Worm (Caenorhabditis elegans) whole organism, L4 larva: Measurements from ENCODE around the gene ZK1010.10.

Experiments used
- R02D3.7 ChIP-seq: fragments of 150-350 bp; sonication (generic microtip); optimal IDR thresholded peaks from 3 replicates; lab custom pipeline; 2014; ENCODE audit warnings: missing biosample characterization, missing genetic modification characterization
- Y5F2A.4 ChIP-seq: fragments of 200-800 bp; sonication (Bioruptor generic); optimal IDR thresholded peaks from 2 replicates; lab custom pipeline; 2018; ENCODE audit warnings: mild to moderate bottlenecking, missing genetic modification characterization, missing compliant biosample characterization
- ZK546.5 ChIP-seq, 2 experiments: sonication (generic microtip); optimal IDR thresholded peaks; 2 replicates each; lab custom pipeline; 2017; ENCODE audit warnings: missing biosample characterization in 2 of 2, missing genetic modification characterization in 2 of 2
- aha-1 ChIP-seq: fragments of 150-350 bp; peaks from one replicate; lab custom pipeline; 2014; ENCODE audit warnings: missing biosample characterization, missing genetic modification characterization
- ama-1 ChIP-seq: fragments of 150-350 bp; optimal IDR thresholded peaks from 2 replicates; lab custom pipeline; 2014; ENCODE audit warnings: inconsistent platforms, mixed read lengths
- arid-1 ChIP-seq: fragments of 200-800 bp; sonication (Bioruptor generic); conservative IDR thresholded peaks from 2 replicates; pipeline ENCODE4 v1.3.6; 2022; ENCODE audit warnings: missing genetic modification reagents, missing genetic modification characterization, missing compliant biosample characterization
- ceh-82 ChIP-seq: sonication (generic microtip); optimal IDR thresholded peaks from 2 replicates; lab custom pipeline; 2017; ENCODE audit warnings: missing biosample characterization, missing genetic modification characterization
- ces-1 ChIP-seq: fragments of 150-350 bp; sonication (generic microtip); optimal IDR thresholded peaks from 4 replicates; lab custom pipeline; 2014; ENCODE audit warnings: missing biosample characterization, missing genetic modification reagents, missing genetic modification characterization
- cey-2 ChIP-seq: sonication (generic microtip); optimal IDR thresholded peaks from 3 replicates; lab custom pipeline; 2017; ENCODE audit warnings: missing genetic modification characterization, mild to moderate bottlenecking, missing compliant biosample characterization, antibody characterized with exemption, borderline replicate concordance; ENCODE audit not compliant: insufficient read depth
- ctbp-1 ChIP-seq: fragments of 200-800 bp; sonication (Bioruptor generic); IDR thresholded peaks from 2 replicates; pipeline ENCODE4 v1.3.6; 2022; ENCODE audit warnings: missing genetic modification reagents, missing genetic modification characterization, missing compliant biosample characterization
- daf-12 ChIP-seq: fragments of 150-350 bp; optimal IDR thresholded peaks from 2 replicates; lab custom pipeline; 2014; ENCODE audit warnings: missing biosample characterization, missing genetic modification reagents, missing genetic modification characterization
- dmd-6 ChIP-seq: fragments of 200-800 bp; sonication (Bioruptor generic); IDR thresholded peaks from 2 replicates; pipeline ENCODE4 v1.3.6; 2022; ENCODE audit warnings: missing genetic modification reagents, missing genetic modification characterization, missing compliant biosample characterization
- dmd-9 ChIP-seq: fragments of 200-800 bp; sonication (Bioruptor generic); IDR thresholded peaks from 2 replicates; pipeline ENCODE4 v1.3.6; 2022; ENCODE audit warnings: missing genetic modification reagents, missing genetic modification characterization, missing compliant biosample characterization
- dve-1 ChIP-seq: sonication (generic microtip); optimal IDR thresholded peaks from 2 replicates; lab custom pipeline; 2017; ENCODE audit warnings: antibody characterized with exemption, mild to moderate bottlenecking, missing genetic modification characterization, missing compliant biosample characterization; ENCODE audit not compliant: insufficient read depth
- egl-27 ChIP-seq: sonication (generic microtip); optimal IDR thresholded peaks from 3 replicates; lab custom pipeline; 2017; ENCODE audit warnings: missing biosample characterization, missing genetic modification reagents, missing genetic modification characterization
- gei-8 ChIP-seq: fragments of 200-800 bp; sonication (Bioruptor generic); optimal IDR thresholded peaks from 2 replicates; lab custom pipeline; 2018; ENCODE audit warnings: mild to moderate bottlenecking, missing genetic modification characterization, missing compliant biosample characterization
- hif-1 ChIP-seq, 2 experiments: sonication (generic microtip); optimal IDR thresholded peaks; 2 replicates each; lab custom pipeline; 2016 to 2017; ENCODE audit warnings: missing compliant biosample characterization in 2 of 2, missing genetic modification characterization in 2 of 2, missing genetic modification reagents in 2 of 2, missing genotype in 2 of 2, mild to moderate bottlenecking in 1 of 2
- hlh-11 ChIP-seq: fragments of 200-800 bp; sonication (Bioruptor generic); optimal IDR thresholded peaks from 2 replicates; lab custom pipeline; 2018; ENCODE audit warnings: mild to moderate bottlenecking, missing genetic modification characterization, missing compliant biosample characterization
- hmg-1.1 ChIP-seq: fragments of 200-800 bp; sonication (Bioruptor generic); IDR thresholded peaks from 2 replicates; pipeline ENCODE4 v1.3.6; 2022; ENCODE audit warnings: missing genetic modification reagents, missing genetic modification characterization, missing compliant biosample characterization
- jun-1 ChIP-seq: fragments of 150-350 bp; optimal IDR thresholded peaks from 2 replicates; lab custom pipeline; 2014; ENCODE audit warnings: missing biosample characterization, missing genetic modification reagents, missing genetic modification characterization
- lim-7 ChIP-seq: fragments of 200-800 bp; sonication (Bioruptor generic); IDR thresholded peaks from 2 replicates; pipeline ENCODE4 v1.3.6; 2022; ENCODE audit warnings: missing genetic modification characterization, missing compliant biosample characterization
- lin-1 ChIP-seq: fragments of 200-800 bp; sonication (Bioruptor generic); IDR thresholded peaks from 2 replicates; pipeline ENCODE4 v1.3.6; 2022; ENCODE audit warnings: missing genetic modification reagents, missing genetic modification characterization, missing compliant biosample characterization
- lin-15B ChIP-seq: fragments of 150-350 bp; sonication (generic microtip); optimal IDR thresholded peaks from 3 replicates; lab custom pipeline; 2014; ENCODE audit warnings: missing biosample characterization, missing genetic modification characterization
- lin-39 ChIP-seq: fragments of 150-350 bp; optimal IDR thresholded peaks from 2 replicates; lab custom pipeline; 2014; ENCODE audit warnings: missing biosample characterization, missing genetic modification reagents, missing genetic modification characterization
- lir-3 ChIP-seq: sonication (generic microtip); optimal IDR thresholded peaks from 2 replicates; lab custom pipeline; 2016; ENCODE audit warnings: mild to moderate bottlenecking, missing genetic modification characterization, missing compliant biosample characterization
- madf-5 ChIP-seq, 2 experiments: fragments of 200-800 bp; sonication (Bioruptor generic); IDR thresholded peaks; 2 replicates each; pipeline ENCODE4 v1.3.6; 2022; ENCODE audit warnings: missing compliant biosample characterization in 2 of 2, missing genetic modification characterization in 2 of 2
- mes-2 ChIP-seq: sonication (generic microtip); optimal IDR thresholded peaks from 2 replicates; lab custom pipeline; 2016; ENCODE audit warnings: missing genotype, mild to moderate bottlenecking, missing genetic modification characterization, missing compliant biosample characterization; ENCODE audit not compliant: poor library complexity, severe bottlenecking
- nhr-10 ChIP-seq: fragments of 150-350 bp; optimal IDR thresholded peaks from 2 replicates; lab custom pipeline; 2014; ENCODE audit warnings: missing biosample characterization, missing genetic modification characterization
- nhr-25 ChIP-seq: sonication (generic microtip); optimal IDR thresholded peaks from 2 replicates; lab custom pipeline; 2017; ENCODE audit warnings: missing genetic modification characterization, mild to moderate bottlenecking, missing compliant biosample characterization, antibody characterized with exemption, moderate library complexity, borderline replicate concordance; ENCODE audit not compliant: insufficient read depth
- nhr-28 ChIP-seq: fragments of 150-350 bp; optimal IDR thresholded peaks from 2 replicates; lab custom pipeline; 2014; ENCODE audit warnings: missing biosample characterization, missing genetic modification characterization
- nhr-41 ChIP-seq: fragments of 200-800 bp; sonication (Bioruptor generic); IDR thresholded peaks from 2 replicates; pipeline ENCODE4 v1.3.6; 2022; ENCODE audit warnings: missing genetic modification reagents, missing genetic modification characterization, missing compliant biosample characterization
- nhr-48 ChIP-seq: sonication (generic microtip); optimal IDR thresholded peaks from 2 replicates; lab custom pipeline; 2016; ENCODE audit warnings: mild to moderate bottlenecking, missing genetic modification characterization, missing compliant biosample characterization
- pqm-1 ChIP-seq: sonication (generic microtip); optimal IDR thresholded peaks from 2 replicates; lab custom pipeline; 2017; ENCODE audit warnings: missing biosample characterization, missing genetic modification characterization
- saeg-2 ChIP-seq: fragments of 200-800 bp; sonication (Bioruptor generic); IDR thresholded peaks from 2 replicates; pipeline ENCODE4 v1.3.6; 2022; ENCODE audit warnings: missing genetic modification reagents, missing genetic modification characterization, missing compliant biosample characterization
- sdz-12 ChIP-seq: fragments of 200-800 bp; sonication (Bioruptor generic); optimal IDR thresholded peaks from 2 replicates; lab custom pipeline; 2018; ENCODE audit warnings: mild to moderate bottlenecking, missing genetic modification characterization, missing compliant biosample characterization
- unc-130 ChIP-seq: sonication (generic microtip); optimal IDR thresholded peaks from 2 replicates; lab custom pipeline; 2016; ENCODE audit warnings: missing genetic modification reagents, missing genetic modification characterization, missing compliant biosample characterization
- unc-39 ChIP-seq: sonication (generic microtip); optimal IDR thresholded peaks from 2 replicates; lab custom pipeline; 2017; ENCODE audit warnings: missing biosample characterization, missing genetic modification characterization
- unc-62 ChIP-seq, 3 experiments: fragments of 150-350 bp in 1 of 3; sonication (generic microtip); optimal IDR thresholded peaks in 2 of 3; peaks in 1 of 3; 1 replicate in 1 of 3; 2 replicates in 2 of 3; lab custom pipeline; 2014 to 2017; ENCODE audit warnings: missing biosample characterization in 3 of 3, missing genetic modification characterization in 3 of 3, missing genetic modification reagents in 3 of 3, missing genotype in 1 of 3
- vab-7 ChIP-seq: fragments of 200-800 bp; sonication (Bioruptor generic); IDR thresholded peaks from 2 replicates; pipeline ENCODE4 v1.3.6; 2022; ENCODE audit warnings: missing genetic modification reagents, missing genetic modification characterization, missing compliant biosample characterization
- zag-1 ChIP-seq: fragments of 150-350 bp; optimal IDR thresholded peaks from 2 replicates; lab custom pipeline; 2014; ENCODE audit warnings: missing biosample characterization, missing genetic modification characterization
- zip-11 ChIP-seq: fragments of 200-800 bp; sonication (Bioruptor generic); IDR thresholded peaks from 2 replicates; pipeline ENCODE4 v1.3.6; 2022; ENCODE audit warnings: missing genetic modification characterization, missing compliant biosample characterization
- zip-2 ChIP-seq: fragments of 150-350 bp; optimal IDR thresholded peaks from 2 replicates; lab custom pipeline; 2014; ENCODE audit warnings: missing biosample characterization, missing genetic modification characterization

Gene ZK1010.10

DNA sequence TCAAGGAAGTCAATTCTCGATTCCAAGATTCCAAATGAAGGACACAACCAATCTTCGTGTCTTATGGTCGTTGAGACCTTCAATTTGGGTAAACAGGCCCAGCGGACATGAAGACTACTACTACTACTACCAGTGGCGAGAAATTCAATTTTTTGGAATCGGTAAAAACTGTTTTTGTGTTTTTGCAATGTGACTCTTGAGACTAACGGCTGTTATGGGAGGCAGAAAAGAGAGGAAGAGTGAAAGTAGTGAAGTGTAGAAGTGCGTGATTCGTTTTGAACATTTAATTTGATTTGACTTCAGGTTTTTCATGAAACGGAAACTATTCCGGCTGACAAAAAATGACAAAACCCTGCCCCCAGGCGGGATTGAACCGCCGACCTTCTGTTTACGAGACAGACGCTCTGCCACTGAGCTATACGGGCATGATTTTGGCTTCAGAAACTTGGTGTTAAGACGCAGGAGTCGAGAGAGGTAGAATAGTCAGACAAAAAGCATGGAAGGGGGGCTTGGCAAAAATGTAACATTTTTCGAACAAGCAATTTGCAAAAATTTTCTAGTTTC, 13.7 kb downstream of the ZK1010.10 start (continued):
- TF ChIP-seq nhr-41 (GFP tag; lab: Robert Waterston, UW) (0 out of 2 replicates have a peak, but pooled peaks have one; percentile 20), unc-130 (GFP tag; lab: Kevin White, UChicago) (peak; percentile 4), nhr-28 (no peak), mes-2 (tag; lab: Kevin White, UChicago) (peak; percentile 75), hlh-11 (tag; lab: Kevin White, UChicago) (peak; percentile 54), dmd-9 (GFP tag; lab: Robert Waterston, UW) (peak; percentile 25; the same call in 1 of the 2 replicates), dmd-6 (GFP tag; lab: Robert Waterston, UW) (peak; percentile 66), vab-7 (GFP tag; lab: Robert Waterston, UW) (peak; percentile 79), gei-8 (GFP tag; lab: Kevin White, UChicago) (no peak), lin-15B (no peak), unc-39 (tag; lab: Kevin White, UChicago) (no peak), hif-1 (tag; optimal IDR thresholded peaks at IDR 0.05; lab: Kevin White, UChicago) (peak in 1 of 2 experiments; percentile 29), lir-3 (tag; lab: Kevin White, UChicago) (no peak), saeg-2 (GFP tag; lab: Robert Waterston, UW) (peak; percentile 65), zip-11 (GFP tag; lab: Robert Waterston, UW) (no peak), aha-1 (peak; percentile 97), lin-39 (tag; lab: Kevin White, UChicago) (no peak), ctbp-1 (peak; percentile 75; the same call in 1 of the 2 replicates), nhr-10 (no peak), daf-12 (tag; lab: Kevin White, UChicago) (no peak), sdz-12 (GFP tag; lab: Kevin White, UChicago) (no peak), zag-1 (tag; lab: Kevin White, UChicago) (no peak), R02D3.7 (tag; lab: Kevin White, UChicago) (no peak), zip-2 (tag; lab: Kevin White, UChicago) (no peak), nhr-25 (tag; lab: Kevin White, UChicago) (peak; percentile 18), cey-2 (tag; lab: Kevin White, UChicago) (no peak), pqm-1 (tag; lab: Kevin White, UChicago) (no peak), lin-1 (GFP tag; lab: Robert Waterston, UW) (0 out of 2 replicates have a peak, but pooled peaks have one; percentile 16), egl-27 (tag; lab: Kevin White, UChicago) (no peak), unc-62 (GFP tag; optimal IDR thresholded peaks at IDR 0.05 in 1 of 2; lab: Kevin White, UChicago) (peak in 1 of 2 experiments; percentile 70), unc-62 (tag; optimal IDR thresholded peaks at IDR 0.05; lab: Kevin White, UChicago) (no peak), Y5F2A.4 (GFP tag; lab: Kevin White, UChicago) (peak; percentile 45)
- TF ChIP-seq, all 104 proteins: peak for 60

DNA sequence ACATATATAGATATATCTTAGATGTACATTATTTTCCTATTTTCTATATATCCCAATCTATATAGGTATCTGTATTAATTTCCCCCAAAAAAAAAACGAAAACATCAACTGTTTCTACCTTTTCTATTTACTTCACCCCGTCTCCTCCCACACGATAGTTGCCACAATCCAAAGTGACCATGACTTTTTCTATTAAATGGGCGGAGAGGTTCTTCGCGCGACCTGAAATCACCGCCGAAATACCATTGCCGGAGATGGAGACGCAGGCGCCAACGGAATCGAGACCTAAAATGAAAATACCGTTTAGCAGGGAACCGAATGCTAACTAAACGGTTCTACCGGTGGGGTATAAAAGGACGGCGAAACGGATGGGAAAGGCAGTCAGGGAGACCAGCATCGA, 16.4 kb downstream of the ZK1010.10 start, which contains the start of gene col-98:
Gene col-98, plus strand, starts transcription at position 390 of the 400 bp plus-strand sequence.
- TF ChIP-seq ceh-82 (tag; lab: Kevin White, UChicago) (no peak), dmd-6 (GFP tag; lab: Robert Waterston, UW) (no peak), ces-1 (no peak), lim-7 (no peak), unc-62 (GFP tag; optimal IDR thresholded peaks at IDR 0.05 in 1 of 2; lab: Kevin White, UChicago) (no peak), unc-62 (tag; optimal IDR thresholded peaks at IDR 0.05; lab: Kevin White, UChicago) (no peak), ama-1 (lab: Kevin White, UChicago) (no peak), nhr-48 (tag; lab: Kevin White, UChicago) (no peak), dve-1 (tag; lab: Kevin White, UChicago) (no peak), pqm-1 (tag; lab: Kevin White, UChicago) (no peak), ZK546.5 (tag; optimal IDR thresholded peaks at IDR 0.05; lab: Kevin White, UChicago) (no peak), lin-39 (tag; lab: Kevin White, UChicago) (no peak), jun-1 (tag; lab: Kevin White, UChicago) (no peak), hmg-1.1 (GFP tag; lab: Robert Waterston, UW) (no peak), madf-5 (GFP tag; IDR thresholded peaks at IDR 0.05; lab: Robert Waterston, UW) (no peak), arid-1 (GFP tag; lab: Robert Waterston, UW) (no peak)
- TF ChIP-seq, all 104 proteins: peak for 0
